Worm (Caenorhabditis elegans): ENCODE results near the gene E02H9.7.

E02H9.7 gene

DNA sequence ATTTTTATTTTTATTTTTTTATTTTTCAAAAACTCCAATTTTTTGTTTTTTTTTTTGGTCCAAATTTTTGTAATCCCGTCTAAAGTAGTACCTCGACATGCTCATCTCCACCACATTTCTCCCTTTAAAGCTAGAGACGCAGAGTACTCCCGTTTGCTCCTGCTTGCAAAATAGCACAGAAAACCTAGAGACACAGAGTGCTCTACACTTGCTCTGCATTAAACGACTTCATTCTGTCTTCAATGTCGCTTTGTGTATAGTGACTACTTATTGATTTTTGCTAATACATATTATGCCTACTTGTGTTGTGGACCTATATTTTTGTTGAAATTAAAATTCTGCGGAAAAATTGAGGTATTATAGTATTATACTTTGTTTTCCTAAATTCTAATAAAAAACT is 19.4 kb downstream of the E02H9.7 start, which contains the start of gene W04B5.8:
TSS of gene W04B5.8 (plus strand) at position 195 of the 400 bp plus-strand sequence.
- TF ChIP-seq unc-62 (GFP tag; optimal IDR thresholded peaks at IDR 0.05) = no peak

DNA sequence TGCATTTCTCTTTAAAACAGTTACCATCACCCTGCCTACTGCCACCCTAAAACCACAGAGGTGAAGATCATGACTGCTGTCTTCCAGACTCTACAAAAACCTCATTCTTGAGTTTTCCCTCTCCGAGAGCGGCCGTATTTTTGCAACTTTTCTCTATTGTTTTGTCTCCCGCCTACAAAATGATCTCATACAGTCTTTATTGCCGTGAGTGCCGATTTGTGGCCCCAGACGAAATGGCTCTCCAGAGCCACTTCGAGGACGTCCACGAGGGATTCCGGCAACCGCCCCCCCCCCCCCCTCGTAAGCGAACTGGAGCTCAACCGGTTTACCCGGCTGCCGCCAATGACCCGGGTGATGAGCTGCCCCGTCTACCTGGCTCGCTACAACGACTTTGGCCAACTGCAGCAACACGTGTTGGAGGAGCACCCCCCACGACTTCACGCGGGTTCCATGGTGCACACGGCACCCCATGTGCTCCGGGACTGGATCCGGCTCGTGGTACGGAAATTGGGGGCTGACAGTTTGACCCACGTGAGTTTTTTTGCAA is 20.6 kb downstream of the E02H9.7 start:
- no peak for TF ChIP-seq unc-62 (GFP tag; optimal IDR thresholded peaks at IDR 0.05)

DNA sequence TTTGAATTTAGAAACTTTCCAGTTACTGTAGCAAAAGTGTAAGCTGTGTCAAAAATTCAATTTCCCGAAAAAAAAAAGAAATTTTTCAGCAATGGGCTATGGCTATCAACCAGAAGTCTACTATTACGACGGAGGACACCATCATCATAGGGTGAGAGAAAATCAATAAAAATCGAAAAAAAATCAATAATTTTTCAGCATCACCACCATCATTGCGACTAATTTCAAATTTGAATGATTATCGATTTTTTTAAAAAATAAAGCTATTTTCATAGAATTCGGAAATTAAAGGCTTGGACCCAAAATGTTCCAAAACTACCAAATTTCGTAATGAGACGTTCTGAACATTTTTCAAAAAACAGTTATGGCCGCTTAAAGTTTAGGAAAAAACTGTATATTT is 21.8 kb downstream of the E02H9.7 start:
- TF ChIP-seq unc-62 (GFP tag; optimal IDR thresholded peaks at IDR 0.05) = no peak

DNA sequence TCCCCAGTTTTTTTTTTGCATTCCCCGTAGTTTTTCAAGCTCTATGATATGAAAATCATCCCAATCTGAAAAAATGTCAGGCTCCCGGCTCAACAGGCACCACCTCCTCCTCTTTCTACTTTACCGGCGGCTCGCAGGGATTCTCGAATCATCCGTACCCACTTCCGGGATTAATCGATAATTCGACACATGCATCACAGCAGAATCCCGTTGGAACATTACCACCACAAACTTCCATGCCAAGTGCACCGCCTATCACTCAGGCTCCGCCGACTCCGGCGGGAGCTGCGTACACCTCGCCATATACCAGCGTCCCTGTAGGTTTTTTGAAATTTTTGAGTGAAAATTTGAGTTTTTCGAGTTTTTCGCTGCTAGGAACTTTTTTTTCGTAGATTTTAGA is 24.2 kb downstream of the E02H9.7 start:
- no peak for TF ChIP-seq unc-62 (GFP tag; optimal IDR thresholded peaks at IDR 0.05)

ce11 chrIII:2419504-2419903 is 26.0 kb downstream of the E02H9.7 start:
- TF ChIP-seq unc-62 (GFP tag; optimal IDR thresholded peaks at IDR 0.05) = no peak

DNA sequence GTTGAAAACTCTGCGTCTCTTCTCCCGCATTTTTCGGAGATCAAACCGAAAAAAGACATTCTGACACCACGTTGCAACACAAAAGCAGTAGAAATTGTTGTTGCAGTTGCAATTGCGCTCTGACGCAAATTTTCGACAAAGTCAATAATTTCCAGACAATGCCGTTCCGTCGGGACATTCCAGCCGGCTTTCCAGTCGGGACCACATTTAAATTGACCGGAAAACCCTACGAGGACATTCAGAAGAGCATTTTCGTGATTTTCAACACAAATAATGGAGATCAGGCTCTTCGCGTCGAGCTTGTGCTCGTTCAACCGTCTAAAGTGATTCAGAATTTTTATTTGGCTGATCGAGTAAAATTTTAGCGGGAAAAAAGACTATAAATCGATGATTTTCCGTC is 26.5 kb downstream of the E02H9.7 start:
- TF ChIP-seq unc-62 (GFP tag; optimal IDR thresholded peaks at IDR 0.05) = no peak

DNA sequence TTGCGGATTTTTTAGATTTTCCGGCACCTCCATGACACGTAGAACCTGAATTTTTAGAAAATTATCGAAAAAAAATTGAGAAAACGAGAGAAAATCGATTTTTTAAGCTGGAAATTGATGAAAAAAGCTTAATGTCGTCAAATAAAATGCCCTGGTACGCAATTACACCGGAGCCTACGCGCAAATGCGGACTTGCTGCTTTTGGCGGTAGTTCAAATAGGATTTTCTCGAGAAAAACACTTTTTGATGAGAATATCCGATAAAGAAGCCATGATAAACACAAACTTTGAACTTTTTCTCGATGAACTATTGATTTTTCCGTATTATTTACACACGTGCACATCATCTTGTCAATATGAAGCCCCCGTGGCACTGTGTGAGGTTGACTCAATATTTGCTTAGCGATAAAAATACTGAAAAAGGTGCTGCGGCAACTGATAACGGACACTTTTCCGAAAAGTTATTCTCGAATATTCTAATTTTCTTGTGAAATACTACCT is 27.3 kb downstream of the E02H9.7 start, which contains the start of the genes W04B5.5 and W04B5.3:
TSS of gene W04B5.5 (minus strand) at position 51 of the 500 bp plus-strand sequence.
TSS of gene W04B5.3 (plus strand) at position 356 of the 500 bp plus-strand sequence.
- no peak for TF ChIP-seq unc-62 (GFP tag; optimal IDR thresholded peaks at IDR 0.05)

DNA sequence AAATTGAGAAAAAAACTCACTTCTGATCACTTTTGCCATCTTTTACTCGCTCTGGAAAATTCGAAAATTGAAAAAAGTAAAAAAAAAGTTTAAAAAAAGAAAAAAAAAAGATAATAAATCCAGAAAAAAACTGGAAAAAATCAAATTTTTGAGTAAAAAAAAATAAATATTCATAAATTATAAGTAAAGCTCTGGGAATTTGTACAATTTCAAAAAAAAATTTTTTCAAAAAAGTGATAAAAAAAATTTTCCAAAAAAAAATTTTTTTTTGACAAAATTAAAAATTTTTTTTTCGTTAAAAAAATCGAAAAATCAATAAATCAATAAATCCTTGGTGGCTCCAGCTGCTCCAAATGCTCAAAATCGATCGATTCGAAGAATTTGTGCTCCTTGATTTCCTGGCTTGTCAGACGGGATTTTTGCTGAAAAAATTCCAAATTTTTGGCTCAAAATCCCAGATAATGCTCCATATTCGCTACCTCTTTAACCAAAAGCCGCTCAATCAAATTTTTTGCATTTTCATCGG is 34.5 kb downstream of the E02H9.7 start, which contains the start of gene mrpl-30:
TSS of gene mrpl-30 (minus strand) at position 51 of the 526 bp plus-strand sequence.
- TF ChIP-seq unc-62 (GFP tag; optimal IDR thresholded peaks at IDR 0.05) = no peak

DNA sequence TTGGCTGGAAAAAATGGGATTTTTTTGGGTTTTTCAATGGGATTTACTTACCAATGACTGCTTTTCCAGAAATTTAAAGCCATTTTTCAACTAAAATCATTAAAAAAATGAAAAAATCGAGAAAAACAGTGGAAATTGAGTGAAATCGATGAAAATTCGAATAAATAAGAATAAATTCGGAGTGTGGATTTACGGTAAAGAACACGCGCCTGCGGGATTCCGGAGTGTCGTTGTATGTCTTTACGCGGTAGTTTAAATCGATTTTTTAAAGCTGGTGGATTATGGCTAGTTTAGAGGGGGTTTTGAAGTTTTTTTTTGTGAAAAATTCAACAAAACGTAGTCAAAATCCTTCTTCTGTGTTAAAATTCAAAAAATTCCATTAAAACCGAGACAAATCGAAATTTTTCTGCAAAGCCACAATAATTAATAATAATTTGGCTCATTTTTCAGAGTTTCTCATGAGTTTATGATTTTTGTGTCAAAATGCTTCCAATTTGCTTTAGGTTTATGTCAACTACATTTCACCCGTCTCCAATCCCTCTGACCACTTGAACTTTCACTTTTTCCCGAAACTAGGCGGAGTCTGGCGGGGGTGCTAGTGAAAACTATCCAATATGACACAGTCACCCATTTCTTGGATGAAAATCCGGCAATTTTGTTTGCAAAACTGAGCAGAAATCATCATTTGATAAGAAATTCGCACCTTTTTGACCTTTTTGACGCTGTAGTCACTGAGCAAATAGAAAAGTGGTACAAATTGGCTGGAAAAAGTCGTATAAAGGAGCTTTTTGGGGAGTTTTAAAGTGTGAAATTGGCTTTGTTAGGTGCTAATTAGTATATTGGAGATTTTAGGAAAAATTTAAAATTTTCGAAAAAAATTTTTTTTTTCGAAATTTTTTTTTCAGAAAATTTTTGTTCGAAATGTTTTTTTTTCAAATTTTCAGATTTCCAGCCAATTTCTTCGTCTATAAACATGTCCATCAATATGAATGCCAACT is 44.0 kb downstream of the E02H9.7 start, which contains the start of the genes cic-1 and strm-1:
TSS of gene cic-1 (minus strand) at position 96 of the 998 bp plus-strand sequence.
TSS of gene strm-1 (plus strand) at position 945 of the 998 bp plus-strand sequence.
- TF ChIP-seq unc-62 (GFP tag; optimal IDR thresholded peaks at IDR 0.05) = no peak

All from whole organism, dauer.